Worm (Caenorhabditis elegans) whole organism, midembryonic: ENCODE data around the gene R03G8.6.

Experiments used
- T22C8.4 ChIP-seq: fragments of 200-800 bp; sonication (Bioruptor generic); IDR thresholded peaks from 2 replicates; pipeline ENCODE4 v1.3.6; 2022; ENCODE audit warnings: missing genetic modification characterization, missing compliant biosample characterization
- cog-1 ChIP-seq: sonication (generic microtip); optimal IDR thresholded peaks from 2 replicates; lab custom pipeline; 2016; ENCODE audit warnings: missing genetic modification characterization, missing compliant biosample characterization
- flt-1 ChIP-seq: fragments of 200-800 bp; sonication (Bioruptor generic); IDR thresholded peaks from 2 replicates; pipeline ENCODE4 v1.3.6; 2022; ENCODE audit warnings: missing genetic modification characterization, missing compliant biosample characterization
- klf-2 ChIP-seq: fragments of 200-800 bp; sonication (Bioruptor generic); conservative IDR thresholded peaks from 2 replicates; pipeline ENCODE4 v1.3.6; 2022; ENCODE audit warnings: missing genetic modification reagents, missing genetic modification characterization, missing compliant biosample characterization
- med-1 ChIP-seq: sonication (generic microtip); optimal IDR thresholded peaks from 2 replicates; lab custom pipeline; 2017; ENCODE audit warnings: missing genetic modification characterization, mild to moderate bottlenecking, missing compliant biosample characterization, antibody characterized with exemption, missing genetic modification reagents; ENCODE audit not compliant: insufficient read depth
- ref-1 ChIP-seq: fragments of 200-800 bp; sonication (Bioruptor generic); conservative IDR thresholded peaks from 2 replicates; pipeline ENCODE4 v1.3.6; 2022; ENCODE audit warnings: missing genetic modification reagents, missing genetic modification characterization, missing compliant biosample characterization
- tab-1 ChIP-seq: fragments of 200-800 bp; sonication (Bioruptor generic); IDR thresholded peaks from 2 replicates; pipeline ENCODE4 v1.3.6; 2022; ENCODE audit warnings: missing genetic modification characterization, missing compliant biosample characterization
- ztf-23 ChIP-seq: fragments of 200-800 bp; sonication (Bioruptor generic); IDR thresholded peaks from 2 replicates; pipeline ENCODE4 v1.3.6; 2022; ENCODE audit warnings: missing genetic modification reagents, missing genetic modification characterization, missing compliant biosample characterization
- ztf-29 ChIP-seq: fragments of 200-800 bp; sonication (Bioruptor generic); IDR thresholded peaks from 2 replicates; pipeline ENCODE4 v1.3.6; 2022; ENCODE audit warnings: missing genetic modification reagents, missing genetic modification characterization, missing compliant biosample characterization

R03G8.6 gene

ce11 chrX:13074373-13074772 is 25.9 kb downstream of the R03G8.6 start, which contains the start of gene ceh-28:
TSS of gene ceh-28 (plus strand) at chrX:13074673.
- TF ChIP-seq ref-1 (no peak), tab-1 (GFP tag; lab: Robert Waterston, UW) (no peak), ztf-29 (GFP tag; lab: Robert Waterston, UW) (no peak), ztf-23 (GFP tag; lab: Robert Waterston, UW) (no peak), klf-2 (GFP tag; lab: Robert Waterston, UW) (no peak), flt-1 (GFP tag; lab: Robert Waterston, UW) (no peak), cog-1 (no peak), T22C8.4 (GFP tag; lab: Robert Waterston, UW) (no peak), med-1 (GFP tag; lab: Kevin White, UChicago) (no peak)

- TF ChIP-seq ztf-29 (GFP tag; lab: Robert Waterston, UW), result no peak
- no peak for TF ChIP-seq med-1 (GFP tag; lab: Kevin White, UChicago)
- TF ChIP-seq cog-1, result no peak
- TF ChIP-seq ztf-23 (GFP tag; lab: Robert Waterston, UW), result no peak
- no peak for TF ChIP-seq T22C8.4 (GFP tag; lab: Robert Waterston, UW)
- no peak for TF ChIP-seq tab-1 (GFP tag; lab: Robert Waterston, UW)
- TF ChIP-seq flt-1 (GFP tag; lab: Robert Waterston, UW), result no peak
- no peak for TF ChIP-seq klf-2 (GFP tag; lab: Robert Waterston, UW)
- TF ChIP-seq ref-1, result no peak
These were observed 29.2 kb downstream of the R03G8.6 start, which contains the start of gene cpx-2 for ce11 chrX:13071120-13071519. TSS of gene cpx-2 (minus strand) at chrX:13071220.

- TF ChIP-seq med-1 (GFP tag; lab: Kevin White, UChicago), result no peak
- TF ChIP-seq ref-1, result no peak
- no peak for TF ChIP-seq flt-1 (GFP tag; lab: Robert Waterston, UW)
- TF ChIP-seq ztf-29 (GFP tag; lab: Robert Waterston, UW), result no peak
- no peak for TF ChIP-seq T22C8.4 (GFP tag; lab: Robert Waterston, UW)
- TF ChIP-seq klf-2 (GFP tag; lab: Robert Waterston, UW), result no peak
- no peak for TF ChIP-seq cog-1
- TF ChIP-seq tab-1 (GFP tag; lab: Robert Waterston, UW), result no peak
- TF ChIP-seq ztf-23 (GFP tag; lab: Robert Waterston, UW), result no peak
These were observed 37.2 kb downstream of the R03G8.6 start, which contains the start of gene K03A11.5 for ce11 chrX:13062934-13063585. TSS of gene K03A11.5 (plus strand) at chrX:13063535.

ce11 chrX:13061366-13061765 is 38.9 kb downstream of the R03G8.6 start:
- TF ChIP-seq T22C8.4 (GFP tag; lab: Robert Waterston, UW) (no peak), klf-2 (GFP tag; lab: Robert Waterston, UW) (no peak), cog-1 (no peak), med-1 (GFP tag; lab: Kevin White, UChicago) (no peak), flt-1 (GFP tag; lab: Robert Waterston, UW) (no peak), tab-1 (GFP tag; lab: Robert Waterston, UW) (no peak), ztf-29 (GFP tag; lab: Robert Waterston, UW) (no peak), ztf-23 (GFP tag; lab: Robert Waterston, UW) (no peak), ref-1 (no peak)

- TF ChIP-seq tab-1 (GFP tag; lab: Robert Waterston, UW), result no peak
- TF ChIP-seq ref-1, result no peak
- TF ChIP-seq med-1 (GFP tag; lab: Kevin White, UChicago), result no peak
- TF ChIP-seq T22C8.4 (GFP tag; lab: Robert Waterston, UW), result no peak
- no peak for TF ChIP-seq klf-2 (GFP tag; lab: Robert Waterston, UW)
- TF ChIP-seq ztf-29 (GFP tag; lab: Robert Waterston, UW), result no peak
- TF ChIP-seq cog-1, result no peak
- no peak for TF ChIP-seq flt-1 (GFP tag; lab: Robert Waterston, UW)
- TF ChIP-seq ztf-23 (GFP tag; lab: Robert Waterston, UW), result no peak
These were observed 40.3 kb downstream of the R03G8.6 start for ce11 chrX:13059984-13060383.

- no peak for TF ChIP-seq T22C8.4 (GFP tag; lab: Robert Waterston, UW)
- no peak for TF ChIP-seq med-1 (GFP tag; lab: Kevin White, UChicago)
These were observed 44.8 kb downstream of the R03G8.6 start, which contains the start of gene K03A11.6 for ce11 chrX:13055560-13055959. TSS of gene K03A11.6 (plus strand) at chrX:13055860.

- TF ChIP-seq med-1 (GFP tag; lab: Kevin White, UChicago), result no peak
- no peak for TF ChIP-seq flt-1 (GFP tag; lab: Robert Waterston, UW)
- TF ChIP-seq cog-1, result no peak
- no peak for TF ChIP-seq tab-1 (GFP tag; lab: Robert Waterston, UW)
- TF ChIP-seq ztf-29 (GFP tag; lab: Robert Waterston, UW), result no peak
- no peak for TF ChIP-seq ref-1
- no peak for TF ChIP-seq ztf-23 (GFP tag; lab: Robert Waterston, UW)
- no peak for TF ChIP-seq T22C8.4 (GFP tag; lab: Robert Waterston, UW)
- no peak for TF ChIP-seq klf-2 (GFP tag; lab: Robert Waterston, UW)
These were observed 48.9 kb downstream of the R03G8.6 start, which contains the start of gene K03A11.1 for ce11 chrX:13051405-13051804. TSS of gene K03A11.1 (plus strand) at chrX:13051705.

ce11 chrX:13048258-13048657 is 52.1 kb downstream of the R03G8.6 start, which contains the start of gene C53C7.3:
TSS of gene C53C7.3 (plus strand) at chrX:13048558.
- TF ChIP-seq klf-2 (GFP tag; lab: Robert Waterston, UW) (no peak), ref-1 (no peak), T22C8.4 (GFP tag; lab: Robert Waterston, UW) (no peak), flt-1 (GFP tag; lab: Robert Waterston, UW) (no peak), cog-1 (no peak), ztf-29 (GFP tag; lab: Robert Waterston, UW) (no peak), ztf-23 (GFP tag; lab: Robert Waterston, UW) (no peak), tab-1 (GFP tag; lab: Robert Waterston, UW) (no peak), med-1 (GFP tag; lab: Kevin White, UChicago) (no peak)

- peak; percentile 86 for TF ChIP-seq cog-1
- peak; percentile 94 for TF ChIP-seq ztf-29 (GFP tag; lab: Robert Waterston, UW)
- TF ChIP-seq ztf-23 (GFP tag; lab: Robert Waterston, UW), result peak; percentile 96
- TF ChIP-seq tab-1 (GFP tag; lab: Robert Waterston, UW), result peak; percentile 95
- peak; percentile 95 for TF ChIP-seq T22C8.4 (GFP tag; lab: Robert Waterston, UW)
- peak; percentile 91 for TF ChIP-seq ref-1
- TF ChIP-seq flt-1 (GFP tag; lab: Robert Waterston, UW), result peak; percentile 96
- TF ChIP-seq klf-2 (GFP tag; lab: Robert Waterston, UW), result peak; percentile 90
- TF ChIP-seq med-1 (GFP tag; lab: Kevin White, UChicago), result peak; percentile 81
These were observed 54.0 kb downstream of the R03G8.6 start for ce11 chrX:13046324-13046723.
